Fruit fly (Drosophila melanogaster) whole organism, embryonic: ENCODE measurements around the gene CG43063.

Experiments
- Abd-B ChIP-seq: fragments of 200-800 bp; sonication (Bioruptor generic); optimal IDR thresholded peaks from 2 replicates; lab custom pipeline; 2018; ENCODE audit warnings: missing biosample characterization, mild to moderate bottlenecking, missing genetic modification characterization, moderate library complexity
- CG10654 ChIP-seq: fragments of 200-800 bp; sonication (Bioruptor generic); optimal IDR thresholded peaks from 2 replicates; lab custom pipeline; 2016; ENCODE audit warnings: missing biosample characterization, missing genetic modification characterization
- CG11085 ChIP-seq: fragments of 200-800 bp; sonication (Bioruptor generic); IDR thresholded peaks from 2 replicates; pipeline ENCODE4 v1.3.6; 2022; ENCODE audit warnings: missing biosample characterization, missing genetic modification characterization
- CG11247 ChIP-seq: fragments of 200-800 bp; sonication (Bioruptor generic); IDR thresholded peaks from 2 replicates; pipeline ENCODE4 v1.3.6; 2022; ENCODE audit warnings: missing biosample characterization, missing genetic modification characterization
- CG14965 ChIP-seq: fragments of 200-800 bp; sonication (Bioruptor generic); optimal IDR thresholded peaks from 2 replicates; lab custom pipeline; 2016; ENCODE audit warnings: missing biosample characterization, missing genetic modification characterization, borderline replicate concordance
- CG15269 ChIP-seq: fragments of 200-800 bp; sonication (Bioruptor generic); optimal IDR thresholded peaks from 2 replicates; lab custom pipeline; 2018; ENCODE audit warnings: missing biosample characterization, mild to moderate bottlenecking, missing genetic modification characterization, moderate library complexity
- CG15601 ChIP-seq: fragments of 200-800 bp; sonication (Bioruptor generic); optimal IDR thresholded peaks from 3 replicates; lab custom pipeline; 2019; ENCODE audit warnings: missing biosample characterization, mild to moderate bottlenecking, missing genetic modification characterization, moderate library complexity
- CG1602 ChIP-seq: fragments of 200-800 bp; sonication (Bioruptor generic); optimal IDR thresholded peaks from 3 replicates; lab custom pipeline; 2016; ENCODE audit warnings: missing biosample characterization, missing genetic modification characterization
- CG18599 ChIP-seq: fragments of 200-800 bp; sonication (Bioruptor generic); optimal IDR thresholded peaks from 3 replicates; lab custom pipeline; 2017; ENCODE audit warnings: missing biosample characterization, missing genetic modification characterization, mild to moderate bottlenecking, moderate library complexity, missing genetic modification reagents
- CG2116 ChIP-seq: fragments of 200-800 bp; sonication (Bioruptor generic); optimal IDR thresholded peaks from 3 replicates; lab custom pipeline; 2018; ENCODE audit warnings: missing biosample characterization, mild to moderate bottlenecking, missing genetic modification characterization
- CG2120 ChIP-seq: fragments of 200-800 bp; sonication (Bioruptor generic); optimal IDR thresholded peaks from 3 replicates; lab custom pipeline; 2016; ENCODE audit warnings: missing biosample characterization, missing genetic modification characterization
- CG30020 ChIP-seq: fragments of 200-800 bp; optimal IDR thresholded peaks from 2 replicates; lab custom pipeline; 2019; ENCODE audit warnings: missing biosample characterization, mild to moderate bottlenecking, missing genetic modification characterization, moderate library complexity
- CG31224 ChIP-seq: fragments of 200-800 bp; sonication (Bioruptor generic); IDR thresholded peaks from 2 replicates; pipeline ENCODE4 v1.3.6; 2022; ENCODE audit warnings: missing biosample characterization, missing genetic modification characterization
- CG32532 ChIP-seq: fragments of 200-800 bp; sonication (Bioruptor generic); IDR thresholded peaks from 2 replicates; pipeline ENCODE4 v1.3.6; 2022; ENCODE audit warnings: missing biosample characterization, missing genetic modification characterization
- CG3281 ChIP-seq: fragments of 200-800 bp; sonication (Bioruptor generic); optimal IDR thresholded peaks from 3 replicates; lab custom pipeline; 2017; ENCODE audit warnings: missing biosample characterization, mild to moderate bottlenecking, missing genetic modification characterization
- CG3407 ChIP-seq: fragments of 200-800 bp; sonication (Bioruptor generic); optimal IDR thresholded peaks from 2 replicates; lab custom pipeline; 2018; ENCODE audit warnings: missing biosample characterization, mild to moderate bottlenecking, missing genetic modification characterization
- CG43689 ChIP-seq: fragments of 200-800 bp; sonication (Bioruptor generic); IDR thresholded peaks from 2 replicates; pipeline ENCODE4 v1.3.6; 2022; ENCODE audit warnings: missing biosample characterization, missing genetic modification characterization
- CG4820 ChIP-seq: fragments of 200-800 bp; sonication (Bioruptor generic); optimal IDR thresholded peaks from 3 replicates; lab custom pipeline; 2016; ENCODE audit warnings: missing biosample characterization, missing genetic modification characterization
- CG6654 ChIP-seq: fragments of 200-800 bp; sonication (Bioruptor generic); optimal IDR thresholded peaks from 2 replicates; lab custom pipeline; 2017; ENCODE audit warnings: missing biosample characterization, mild to moderate bottlenecking, missing genetic modification characterization
- CG6813 ChIP-seq: fragments of 200-800 bp; sonication (Bioruptor generic); optimal IDR thresholded peaks from 2 replicates; lab custom pipeline; 2017; ENCODE audit warnings: missing biosample characterization, missing genetic modification characterization, mild to moderate bottlenecking, moderate library complexity, missing genetic modification reagents
- CG8765 ChIP-seq: fragments of 200-800 bp; sonication (Bioruptor generic); IDR thresholded peaks from 2 replicates; pipeline ENCODE4 v1.3.6; 2022; ENCODE audit warnings: missing biosample characterization, missing genetic modification characterization
- CG9215 ChIP-seq: fragments of 200-800 bp; sonication (Bioruptor generic); IDR thresholded peaks from 2 replicates; pipeline ENCODE4 v1.3.6; 2022; ENCODE audit warnings: missing biosample characterization, missing genetic modification characterization
- CoRest ChIP-seq: fragments of 200-800 bp; sonication (Bioruptor generic); optimal IDR thresholded peaks from 3 replicates; lab custom pipeline; 2018; ENCODE audit warnings: missing biosample characterization, mild to moderate bottlenecking, missing genetic modification characterization, moderate library complexity
- Deaf1 ChIP-seq: fragments of 200-800 bp; optimal IDR thresholded peaks from 3 replicates; lab custom pipeline; 2019; ENCODE audit warnings: missing biosample characterization, mild to moderate bottlenecking, missing genetic modification characterization, moderate library complexity
- ERR ChIP-seq: fragments of 200-800 bp; sonication (Bioruptor generic); optimal IDR thresholded peaks from 2 replicates; lab custom pipeline; 2016; ENCODE audit warnings: missing biosample characterization, missing genetic modification characterization
- Fer2 ChIP-seq: fragments of 200-800 bp; sonication (Bioruptor generic); optimal IDR thresholded peaks from 2 replicates; lab custom pipeline; 2018; ENCODE audit warnings: missing biosample characterization, mild to moderate bottlenecking, missing genetic modification characterization, moderate library complexity
- H2.0 ChIP-seq: fragments of 200-800 bp; sonication (Bioruptor generic); IDR thresholded peaks from 2 replicates; pipeline ENCODE4 v1.3.6; 2022; ENCODE audit warnings: missing biosample characterization, missing genetic modification characterization
- Lhr ChIP-seq: fragments of 200-800 bp; sonication (Bioruptor generic); optimal IDR thresholded peaks from 3 replicates; lab custom pipeline; 2017; ENCODE audit warnings: mild to moderate bottlenecking, missing biosample characterization, missing genetic modification reagents, missing genetic modification characterization
- MBD-R2 ChIP-seq: fragments of 200-800 bp; sonication (Bioruptor generic); IDR thresholded peaks from 2 replicates; pipeline ENCODE4 v1.3.6; 2022; ENCODE audit warnings: missing biosample characterization, missing genetic modification characterization
- Meics ChIP-seq: fragments of 200-800 bp; sonication (Bioruptor generic); optimal IDR thresholded peaks from 2 replicates; lab custom pipeline; 2017; ENCODE audit warnings: missing biosample characterization, mild to moderate bottlenecking, missing genetic modification characterization
- NFAT ChIP-seq: fragments of 200-800 bp; sonication (Bioruptor generic); IDR thresholded peaks from 2 replicates; pipeline ENCODE4 v1.3.6; 2022; ENCODE audit warnings: missing biosample characterization, missing genetic modification characterization
- Opbp ChIP-seq: fragments of 200-800 bp; sonication (Bioruptor generic); IDR thresholded peaks from 3 replicates; pipeline ENCODE4 v1.3.6; 2022; ENCODE audit warnings: missing biosample characterization, missing genetic modification characterization; ENCODE audit not compliant: partially characterized antibody
- Ptx1 ChIP-seq: fragments of 200-800 bp; sonication (Bioruptor generic); IDR thresholded peaks from 2 replicates; pipeline ENCODE4 v1.3.6; 2022; ENCODE audit warnings: missing biosample characterization, missing genetic modification characterization
- Scr ChIP-seq: fragments of 200-800 bp; sonication (Bioruptor generic); IDR thresholded peaks from 2 replicates; pipeline ENCODE4 v1.3.6; 2022; ENCODE audit warnings: missing biosample characterization, missing genetic modification characterization; ENCODE audit not compliant: partially characterized antibody
- emc ChIP-seq: fragments of 200-800 bp; sonication (Bioruptor generic); optimal IDR thresholded peaks from 2 replicates; lab custom pipeline; 2016; ENCODE audit warnings: missing biosample characterization, missing genetic modification characterization
- fd3F ChIP-seq: fragments of 200-800 bp; sonication (Bioruptor generic); optimal IDR thresholded peaks from 2 replicates; lab custom pipeline; 2018; ENCODE audit warnings: missing biosample characterization, mild to moderate bottlenecking, missing genetic modification characterization, moderate library complexity
- fd64A ChIP-seq: fragments of 200-800 bp; sonication (Bioruptor generic); optimal IDR thresholded peaks from 3 replicates; lab custom pipeline; 2018; ENCODE audit warnings: missing biosample characterization, mild to moderate bottlenecking, missing genetic modification characterization
- gsb-n ChIP-seq: fragments of 200-800 bp; sonication (Bioruptor generic); optimal IDR thresholded peaks from 3 replicates; lab custom pipeline; 2018; ENCODE audit warnings: missing biosample characterization, mild to moderate bottlenecking, missing genetic modification characterization
- kay ChIP-seq: fragments of 200-800 bp; sonication (Bioruptor generic); optimal IDR thresholded peaks from 2 replicates; lab custom pipeline; 2016; ENCODE audit warnings: missing biosample characterization, missing genetic modification characterization
- ken ChIP-seq: fragments of 200-800 bp; sonication (Bioruptor generic); IDR thresholded peaks from 3 replicates; pipeline ENCODE4 v1.3.6; 2022; ENCODE audit warnings: missing biosample characterization, missing genetic modification characterization
- mam ChIP-seq: fragments of 200-800 bp; sonication (Bioruptor generic); optimal IDR thresholded peaks from 3 replicates; lab custom pipeline; 2016; ENCODE audit warnings: missing biosample characterization, missing genetic modification characterization
- nerfin-2 ChIP-seq: fragments of 200-800 bp; sonication (Bioruptor generic); IDR thresholded peaks from 2 replicates; pipeline ENCODE4 v1.3.6; 2022; ENCODE audit warnings: missing biosample characterization, missing genetic modification characterization; ENCODE audit not compliant: partially characterized antibody
- odd ChIP-seq: fragments of 200-800 bp; sonication (Bioruptor generic); optimal IDR thresholded peaks from 2 replicates; lab custom pipeline; 2017; ENCODE audit warnings: missing biosample characterization, mild to moderate bottlenecking, missing genetic modification characterization
- pfk ChIP-seq: fragments of 200-800 bp; sonication (Bioruptor generic); optimal IDR thresholded peaks from 2 replicates; lab custom pipeline; 2018; ENCODE audit warnings: missing biosample characterization, mild to moderate bottlenecking, missing genetic modification characterization, moderate library complexity
- phol ChIP-seq: fragments of 200-800 bp; sonication (Bioruptor generic); optimal IDR thresholded peaks from 3 replicates; lab custom pipeline; 2018; ENCODE audit warnings: missing biosample characterization, mild to moderate bottlenecking, missing genetic modification characterization, moderate library complexity
- slou ChIP-seq: fragments of 200-800 bp; sonication (Bioruptor generic); optimal IDR thresholded peaks from 3 replicates; lab custom pipeline; 2016; ENCODE audit warnings: missing biosample characterization, missing genetic modification characterization
- sna ChIP-seq: fragments of 200-800 bp; sonication (Bioruptor generic); IDR thresholded peaks from 2 replicates; pipeline ENCODE4 v1.3.6; 2022; ENCODE audit warnings: missing biosample characterization, missing genetic modification characterization; ENCODE audit not compliant: partially characterized antibody
- ttk ChIP-seq: fragments of 200-800 bp; sonication (Bioruptor generic); IDR thresholded peaks from 2 replicates; pipeline ENCODE4 v2.1.2; 2022; ENCODE audit warnings: missing biosample characterization, missing genetic modification characterization

Gene CG43063

dm6 chr3R:13063746-13064592, 22.1 kb upstream of the CG43063 start (continued):
- TF ChIP-seq odd (GFP tag; lab: Kevin White, UChicago) = peak; percentile 28
- no peak for TF ChIP-seq CG10654
- no peak for TF ChIP-seq fd3F
- TF ChIP-seq NFAT (GFP tag; lab: Robert Waterston, UW) = no peak
- TF ChIP-seq CG8765 (GFP tag; lab: Robert Waterston, UW) = no peak
- no peak for TF ChIP-seq CG11247 (GFP tag; lab: Robert Waterston, UW)
- TF ChIP-seq CoRest = peak; percentile 83
- TF ChIP-seq CG2116 (GFP tag; lab: Kevin White, UChicago) = peak; percentile 10
- no peak for TF ChIP-seq CG3407
- no peak for TF ChIP-seq CG9215 (GFP tag; lab: Robert Waterston, UW)
- TF ChIP-seq CG14965 (GFP tag; lab: Kevin White, UChicago) = no peak
- no peak for TF ChIP-seq Scr
- TF ChIP-seq Opbp = peak; percentile 44; the same call in 1 of the 3 replicates
- no peak for TF ChIP-seq Meics (GFP tag; lab: Kevin White, UChicago)
- TF ChIP-seq CG30020 (tag; lab: Kevin White, UChicago) = no peak
- TF ChIP-seq slou (GFP tag; lab: Kevin White, UChicago) = no peak
- no peak for TF ChIP-seq H2.0 (GFP tag; lab: Robert Waterston, UW)
- peak; percentile 49 for TF ChIP-seq Deaf1
- TF ChIP-seq emc (GFP tag; lab: Kevin White, UChicago) = no peak
- TF ChIP-seq CG15269 (tag; lab: Kevin White, UChicago) = no peak
- TF ChIP-seq CG18599 = no peak
- TF ChIP-seq CG6654 (GFP tag; lab: Kevin White, UChicago) = no peak
- peak; percentile 28; the same call in 1 of the 2 replicates for TF ChIP-seq MBD-R2
- TF ChIP-seq kay (GFP tag; lab: Kevin White, UChicago) = no peak
- TF ChIP-seq CG1602 (GFP tag; lab: Kevin White, UChicago) = no peak
- TF ChIP-seq gsb-n (tag; lab: Kevin White, UChicago) = peak; percentile 50
- TF ChIP-seq pfk = no peak
- TF ChIP-seq CG43689 (GFP tag; lab: Robert Waterston, UW) = no peak
- TF ChIP-seq phol (tag; lab: Kevin White, UChicago) = peak; percentile 34
- no peak for TF ChIP-seq nerfin-2
- no peak for TF ChIP-seq Abd-B (GFP tag; lab: Kevin White, UChicago)
- TF ChIP-seq CG2120 = no peak
- no peak for TF ChIP-seq Fer2 (tag; lab: Kevin White, UChicago)
- TF ChIP-seq Ptx1 (GFP tag; lab: Robert Waterston, UW) = no peak
- peak; percentile 85 for TF ChIP-seq ttk (GFP tag; lab: Robert Waterston, UW)
- no peak for TF ChIP-seq CG4820
- TF ChIP-seq Lhr (GFP tag; lab: Kevin White, UChicago) = no peak
- TF ChIP-seq CG31224 (GFP tag; lab: Robert Waterston, UW) = no peak
- TF ChIP-seq CG11085 (GFP tag; lab: Robert Waterston, UW) = no peak
- TF ChIP-seq ERR = no peak
- no peak for TF ChIP-seq CG6813 (GFP tag; lab: Kevin White, UChicago)
- no peak for TF ChIP-seq mam (GFP tag; lab: Kevin White, UChicago)
- TF ChIP-seq sna (GFP tag; lab: Robert Waterston, UW) = 0 out of 2 replicates have a peak, but pooled peaks have one; percentile 52
- TF ChIP-seq CG15601 (tag; lab: Kevin White, UChicago) = no peak
- TF ChIP-seq ken (GFP tag; lab: Robert Waterston, UW) = no peak
- no peak for TF ChIP-seq fd64A (GFP tag; lab: Kevin White, UChicago)
- TF ChIP-seq CG32532 (GFP tag; lab: Robert Waterston, UW) = peak; percentile 40; the same call in 1 of the 2 replicates
- no peak for TF ChIP-seq CG3281 (GFP tag; lab: Kevin White, UChicago)
